Worm (Caenorhabditis elegans) whole organism, late embryonic: ENCODE data around the gene M117.3.
"Not testable (repeated sequence)": the region's sequence is repeated elsewhere in the genome, so short reads cannot be mapped to it uniquely, and the experiment has no call there.

Source experiments
- C08G9.2 ChIP-seq: sonication (generic microtip); optimal IDR thresholded peaks from 2 replicates; lab custom pipeline; 2016; ENCODE audit warnings: mild to moderate bottlenecking, missing genetic modification characterization, moderate library complexity, missing compliant biosample characterization
- C38D4.7 ChIP-seq: fragments of 200-800 bp; sonication (Bioruptor generic); optimal IDR thresholded peaks from 2 replicates; lab custom pipeline; 2018; ENCODE audit warnings: mild to moderate bottlenecking, missing genetic modification characterization, moderate library complexity, missing compliant biosample characterization
- K02D7.2 ChIP-seq: sonication (generic microtip); optimal IDR thresholded peaks from 2 replicates; lab custom pipeline; 2017; ENCODE audit warnings: mild to moderate bottlenecking, missing genetic modification characterization, missing compliant biosample characterization
- ahr-1 ChIP-seq: sonication (generic microtip); optimal IDR thresholded peaks from 2 replicates; lab custom pipeline; 2016; ENCODE audit warnings: missing genetic modification characterization, missing compliant biosample characterization
- ama-1 ChIP-seq: fragments of 150-350 bp; optimal IDR thresholded peaks from 2 replicates; lab custom pipeline; 2014
- ceh-14 ChIP-seq: sonication (generic microtip); optimal IDR thresholded peaks from 2 replicates; lab custom pipeline; 2016; ENCODE audit warnings: missing genotype, missing genetic modification characterization, missing compliant biosample characterization
- ceh-18 ChIP-seq: sonication (generic microtip); optimal IDR thresholded peaks from 2 replicates; lab custom pipeline; 2016; ENCODE audit warnings: missing genetic modification characterization, missing compliant biosample characterization
- ceh-2 ChIP-seq: sonication (generic microtip); optimal IDR thresholded peaks from 2 replicates; lab custom pipeline; 2016; ENCODE audit warnings: missing genotype, missing genetic modification characterization, missing compliant biosample characterization
- ceh-31 ChIP-seq: sonication (generic microtip); optimal IDR thresholded peaks from 2 replicates; lab custom pipeline; 2016; ENCODE audit warnings: missing genetic modification characterization, missing compliant biosample characterization
- ceh-9 ChIP-seq: sonication (generic microtip); optimal IDR thresholded peaks from 2 replicates; lab custom pipeline; 2016; ENCODE audit warnings: mild to moderate bottlenecking, missing genetic modification characterization, inconsistent platforms, missing compliant biosample characterization
- che-1 ChIP-seq: sonication (generic microtip); optimal IDR thresholded peaks from 2 replicates; lab custom pipeline; 2016; ENCODE audit warnings: mild to moderate bottlenecking, missing genetic modification characterization, missing compliant biosample characterization
- elt-4 ChIP-seq: sonication (generic microtip); optimal IDR thresholded peaks from 2 replicates; lab custom pipeline; 2016; ENCODE audit warnings: missing genetic modification characterization, missing compliant biosample characterization
- fkh-10 ChIP-seq: fragments of 150-350 bp; optimal IDR thresholded peaks from 2 replicates; lab custom pipeline; 2014; ENCODE audit warnings: missing biosample characterization, missing genetic modification reagents, missing genetic modification characterization
- fkh-6 ChIP-seq: sonication (generic microtip); optimal IDR thresholded peaks from 2 replicates; lab custom pipeline; 2016; ENCODE audit warnings: missing genetic modification characterization, missing compliant biosample characterization
- hlh-13 ChIP-seq: fragments of 200-800 bp; sonication (Bioruptor generic); optimal IDR thresholded peaks from 2 replicates; lab custom pipeline; 2018; ENCODE audit warnings: mild to moderate bottlenecking, missing genetic modification characterization, missing compliant biosample characterization
- hlh-15 ChIP-seq: sonication (generic microtip); optimal IDR thresholded peaks from 2 replicates; lab custom pipeline; 2016; ENCODE audit warnings: missing genetic modification characterization, missing compliant biosample characterization
- hlh-8 ChIP-seq: sonication (generic microtip); optimal IDR thresholded peaks from 2 replicates; lab custom pipeline; 2016; ENCODE audit warnings: missing genotype, missing genetic modification characterization, missing compliant biosample characterization
- lin-11 ChIP-seq: fragments of 200-800 bp; sonication (Bioruptor generic); optimal IDR thresholded peaks from 2 replicates; lab custom pipeline; 2018; ENCODE audit warnings: mild to moderate bottlenecking, missing genetic modification characterization, missing compliant biosample characterization
- madf-2 ChIP-seq: sonication (generic microtip); optimal IDR thresholded peaks from 2 replicates; lab custom pipeline; 2017; ENCODE audit warnings: missing genetic modification characterization, missing compliant biosample characterization
- nfya-1 ChIP-seq: sonication (generic microtip); optimal IDR thresholded peaks from 2 replicates; lab custom pipeline; 2017; ENCODE audit warnings: missing genetic modification characterization, mild to moderate bottlenecking, missing compliant biosample characterization, antibody characterized with exemption, moderate library complexity
- pha-2 ChIP-seq: sonication (generic microtip); optimal IDR thresholded peaks from 2 replicates; lab custom pipeline; 2017; ENCODE audit warnings: mild to moderate bottlenecking, missing genetic modification characterization, missing compliant biosample characterization
- pqm-1 ChIP-seq: sonication (generic microtip); optimal IDR thresholded peaks from 2 replicates; lab custom pipeline; 2016; ENCODE audit warnings: missing genetic modification characterization, missing compliant biosample characterization
- pros-1 ChIP-seq: fragments of 150-350 bp; optimal IDR thresholded peaks from 2 replicates; lab custom pipeline; 2014; ENCODE audit warnings: missing biosample characterization, missing genetic modification reagents, missing genetic modification characterization
- ref-2 ChIP-seq: sonication (generic microtip); optimal IDR thresholded peaks from 2 replicates; lab custom pipeline; 2016; ENCODE audit warnings: missing genetic modification characterization, missing compliant biosample characterization
- rnt-1 ChIP-seq: sonication (generic microtip); optimal IDR thresholded peaks from 2 replicates; lab custom pipeline; 2016; ENCODE audit warnings: missing genetic modification characterization, missing compliant biosample characterization
- sox-4 ChIP-seq: sonication (generic microtip); optimal IDR thresholded peaks from 2 replicates; lab custom pipeline; 2017; ENCODE audit warnings: mild to moderate bottlenecking, missing genetic modification characterization, inconsistent platforms, missing compliant biosample characterization
- tbx-2 ChIP-seq: sonication (generic microtip); optimal IDR thresholded peaks from 2 replicates; lab custom pipeline; 2016; ENCODE audit warnings: missing genetic modification characterization, missing compliant biosample characterization
- unc-42 ChIP-seq: sonication (generic microtip); optimal IDR thresholded peaks from 2 replicates; lab custom pipeline; 2016; ENCODE audit warnings: missing genotype, missing genetic modification characterization, missing compliant biosample characterization
- unc-86 ChIP-seq: sonication (generic microtip); optimal IDR thresholded peaks from 2 replicates; lab custom pipeline; 2016; ENCODE audit warnings: missing genetic modification characterization, missing compliant biosample characterization
- ztf-16 ChIP-seq: sonication (generic microtip); optimal IDR thresholded peaks from 2 replicates; lab custom pipeline; 2017; ENCODE audit warnings: missing genetic modification characterization, missing compliant biosample characterization

The M117.3 gene

ce11 chrIV:11809708-11810114 is 12.3 kb upstream of the M117.3 start:
- TF ChIP-seq unc-42 (tag; lab: Kevin White, UChicago) (peak; percentile 82), tbx-2 (peak; percentile 66), madf-2 (tag; lab: Kevin White, UChicago) (no peak), pros-1 (tag; lab: Kevin White, UChicago) (peak; percentile 27), nfya-1 (tag; lab: Kevin White, UChicago) (peak; percentile 73), ceh-31 (tag; lab: Kevin White, UChicago) (peak; percentile 58), hlh-13 (no peak), ceh-14 (tag; lab: Kevin White, UChicago) (peak; percentile 0), ceh-18 (peak; percentile 84), rnt-1 (no peak)

DNA sequence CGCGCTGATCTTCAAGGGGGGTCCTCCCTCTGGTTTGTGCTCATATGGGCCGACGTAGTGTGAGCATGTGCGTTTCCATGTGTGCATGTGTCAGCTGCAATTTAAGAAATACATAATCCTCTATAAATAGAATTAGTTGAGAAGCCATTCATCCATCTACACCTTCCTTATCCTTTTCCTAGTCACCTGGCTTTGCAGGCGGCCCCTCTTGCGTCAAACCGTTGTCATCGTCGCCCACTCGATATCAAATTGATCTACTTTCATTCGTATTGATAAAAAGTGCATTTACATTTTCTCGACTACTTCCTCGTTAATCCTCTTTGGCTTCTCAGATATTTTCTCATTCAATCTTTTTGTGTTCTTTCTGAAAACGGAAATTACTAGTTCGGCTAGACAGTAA is 10.0 kb upstream of the M117.3 start:
- TF ChIP-seq rnt-1 (no peak), K02D7.2 (tag; lab: Kevin White, UChicago) (no peak), sox-4 (tag; lab: Kevin White, UChicago) (no peak), fkh-6 (tag; lab: Kevin White, UChicago) (no peak), C08G9.2 (tag; lab: Kevin White, UChicago) (no peak), unc-86 (no peak), ceh-18 (no peak), ceh-2 (tag; lab: Kevin White, UChicago) (no peak), pqm-1 (tag; lab: Kevin White, UChicago) (no peak), elt-4 (no peak)

DNA sequence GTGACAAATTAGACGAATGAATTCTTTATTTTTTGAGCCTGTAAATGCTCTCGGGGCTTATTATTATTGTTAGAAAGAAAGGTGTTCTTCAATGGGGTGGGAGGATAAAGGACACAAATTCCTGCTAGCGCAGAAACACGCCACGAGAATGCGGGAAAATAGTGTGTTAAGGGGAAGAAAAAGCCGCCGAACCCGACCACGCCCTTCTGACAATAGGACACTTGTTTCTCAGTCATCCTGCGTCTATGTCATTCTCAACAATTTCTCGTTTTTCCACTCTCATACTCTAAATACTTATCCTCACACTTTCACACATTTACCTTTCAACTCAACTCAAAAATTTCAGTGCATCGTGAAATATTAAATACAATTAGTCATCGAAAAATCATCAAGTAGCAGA is 8.1 kb upstream of the M117.3 start, which contains the start of gene M117.1:
Gene M117.1, plus strand, starts transcription at position 347 of the 400 bp plus-strand sequence.
- TF ChIP-seq fkh-10 (GFP tag; lab: Kevin White, UChicago) (no peak), hlh-15 (no peak), ref-2 (tag; lab: Kevin White, UChicago) (no peak), hlh-13 (no peak), ztf-16 (no peak), hlh-8 (tag; lab: Kevin White, UChicago) (no peak), elt-4 (no peak), ceh-2 (tag; lab: Kevin White, UChicago) (no peak), ama-1 (lab: Kevin White, UChicago) (no peak), C38D4.7 (no peak)

DNA sequence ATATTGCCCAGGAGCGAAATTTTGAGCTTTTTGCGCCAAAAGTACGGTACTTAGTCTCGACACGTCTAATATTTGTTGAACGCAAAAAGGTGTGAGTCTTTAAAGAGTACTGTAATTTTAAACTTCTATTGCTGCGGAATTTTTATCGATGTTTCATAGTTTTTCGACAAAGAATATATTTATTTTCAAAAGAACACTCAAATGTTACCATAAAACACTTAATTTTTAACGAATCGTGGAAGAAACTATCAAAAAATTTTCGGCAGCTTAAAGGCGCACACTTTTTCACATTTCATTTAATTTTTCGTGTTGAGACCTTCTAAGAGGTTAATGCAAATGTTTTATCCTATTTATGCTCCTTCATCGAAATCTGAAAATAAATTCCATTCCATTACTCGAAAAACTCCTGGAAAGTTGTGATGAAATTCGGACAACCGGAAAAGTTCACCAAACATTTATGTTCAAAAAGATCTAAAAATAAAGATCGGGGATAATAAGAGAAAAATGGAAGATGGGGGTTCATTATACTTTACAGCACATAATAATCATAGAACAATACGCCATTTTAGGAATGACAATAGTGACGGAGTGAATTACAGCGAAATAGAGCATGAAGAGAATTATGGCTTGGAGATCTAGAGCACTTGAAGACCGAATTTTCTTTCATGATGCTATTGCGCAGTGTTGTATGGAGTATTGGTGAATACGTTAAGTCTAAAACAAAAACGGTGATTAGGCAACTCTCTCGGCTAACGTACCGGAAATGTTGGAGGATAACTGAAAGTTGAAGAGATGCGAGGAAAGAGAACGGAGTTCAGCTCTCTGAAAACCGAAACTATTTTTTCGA is 1.7 kb upstream of the M117.3 start:
- TF ChIP-seq pha-2 (tag; lab: Kevin White, UChicago): no peak
- peak; percentile 63 for TF ChIP-seq ama-1 (lab: Kevin White, UChicago)

- TF ChIP-seq lin-11 (tag; lab: Kevin White, UChicago): no peak
- TF ChIP-seq nfya-1 (tag; lab: Kevin White, UChicago): peak; percentile 13
- no peak for TF ChIP-seq ahr-1 (tag; lab: Kevin White, UChicago)
Measured at ce11 chrIV:11822454-11822853, 448 bp downstream of the M117.3 start.

DNA sequence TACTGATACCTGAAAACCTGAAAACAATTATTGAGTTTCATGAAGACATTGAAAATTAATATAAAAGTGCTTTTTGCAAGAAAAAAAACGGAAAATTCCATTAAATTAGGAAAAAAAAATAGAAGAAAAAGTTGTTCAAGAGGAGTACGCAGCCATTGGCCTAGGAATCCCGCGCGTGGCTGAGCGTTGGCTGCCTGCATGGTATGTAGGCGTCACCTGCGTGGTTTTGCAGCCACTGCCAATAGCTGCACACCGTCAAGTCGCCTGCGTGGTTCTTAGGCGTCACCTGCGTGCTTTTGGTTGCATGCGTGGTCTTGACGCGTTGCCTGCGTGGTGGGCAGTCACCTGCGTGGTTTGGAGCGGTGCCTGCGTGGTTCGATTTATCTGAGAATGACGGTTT is 6.0 kb downstream of the M117.3 start, which contains the start of gene M117.6:
Gene M117.6, minus strand, starts transcription at position 101 of the 400 bp plus-strand sequence.
- TF ChIP-seq che-1 (tag; lab: Kevin White, UChicago); ceh-9 (tag; lab: Kevin White, UChicago); unc-86: not testable (repeated sequence)
- TF ChIP-seq, all 69 proteins: peak for 0; not testable (repeated sequence) for 69
